Worm (Caenorhabditis elegans) whole organism, L2 larva: ENCODE data around the gene K08C7.1.

Experiments used
- elt-3 ChIP-seq: sonication (generic microtip); optimal IDR thresholded peaks from 2 replicates; lab custom pipeline; 2017; ENCODE audit warnings: missing biosample characterization, missing genetic modification characterization
- lin-13 ChIP-seq: fragments of 150-350 bp; optimal IDR thresholded peaks from 2 replicates; lab custom pipeline; 2014; ENCODE audit warnings: missing biosample characterization, missing genetic modification reagents, missing genetic modification characterization
- lsy-2 ChIP-seq, 2 experiments: fragments of 150-350 bp in 1 of 2; sonication (generic microtip) in 1 of 2; optimal IDR thresholded peaks; 2 replicates each; lab custom pipeline; 2014 to 2017; ENCODE audit warnings: missing biosample characterization in 2 of 2, missing genetic modification characterization in 2 of 2
- mab-5 ChIP-seq: fragments of 150-350 bp; optimal IDR thresholded peaks from 2 replicates; lab custom pipeline; 2014; ENCODE audit warnings: missing biosample characterization, missing genetic modification characterization
- nhr-11 ChIP-seq: fragments of 150-350 bp; optimal IDR thresholded peaks from 2 replicates; lab custom pipeline; 2014; ENCODE audit warnings: missing biosample characterization, missing genetic modification characterization
- nhr-12 ChIP-seq: fragments of 150-350 bp; optimal IDR thresholded peaks from 2 replicates; lab custom pipeline; 2014; ENCODE audit warnings: missing biosample characterization, missing genetic modification characterization

ce11 chrIV:10690139-10690538 is 33.5 kb downstream of the K08C7.1 start, which contains the start of gene R102.8:
- TF ChIP-seq lsy-2 (tag; optimal IDR thresholded peaks at IDR 0.05; lab: Kevin White, UChicago), result no peak
- TF ChIP-seq lin-13 (GFP tag; lab: Kevin White, UChicago), result no peak
- no peak for TF ChIP-seq mab-5 (tag; lab: Kevin White, UChicago)
- no peak for TF ChIP-seq nhr-12
- no peak for TF ChIP-seq elt-3 (tag; lab: Kevin White, UChicago)
- TF ChIP-seq nhr-11 (tag; lab: Kevin White, UChicago), result no peak
